Worm (Caenorhabditis elegans): Measurements from ENCODE around the gene srw-24.
"Not testable (repeated sequence)": the region's sequence is repeated elsewhere in the genome, so short reads cannot be mapped to it uniquely, and the experiment has no call there.

Gene srw-24

DNA sequence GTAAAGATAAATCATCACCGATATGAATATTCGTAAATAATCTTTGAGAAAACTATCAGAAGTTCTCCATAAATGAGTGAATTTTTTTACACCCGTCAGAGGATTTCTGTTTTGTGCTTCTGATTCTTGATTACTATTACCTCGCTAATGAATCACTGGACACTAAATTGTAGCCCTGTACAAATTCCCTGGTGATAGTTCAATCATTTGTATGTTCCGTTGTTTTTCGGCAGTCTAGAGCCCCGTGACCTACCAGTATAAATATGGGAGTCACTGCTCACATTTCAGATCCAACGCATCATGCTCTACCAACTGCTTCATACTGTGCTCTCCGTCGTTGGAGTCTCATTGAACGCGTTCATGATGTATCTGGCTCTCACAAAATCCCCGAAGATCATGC lies 26.5 kb downstream of the srw-24 start, which contains the start of gene srd-28:
srd-28 (plus strand) TSS at position 301 of the 400 bp plus-strand sequence.
- TF ChIP-seq ztf-23 (GFP tag; IDR thresholded peaks at IDR 0.05); klf-2 (GFP tag; conservative IDR thresholded peaks at IDR 0.05); cog-1 (tag; optimal IDR thresholded peaks at IDR 0.05): not testable (repeated sequence)

DNA sequence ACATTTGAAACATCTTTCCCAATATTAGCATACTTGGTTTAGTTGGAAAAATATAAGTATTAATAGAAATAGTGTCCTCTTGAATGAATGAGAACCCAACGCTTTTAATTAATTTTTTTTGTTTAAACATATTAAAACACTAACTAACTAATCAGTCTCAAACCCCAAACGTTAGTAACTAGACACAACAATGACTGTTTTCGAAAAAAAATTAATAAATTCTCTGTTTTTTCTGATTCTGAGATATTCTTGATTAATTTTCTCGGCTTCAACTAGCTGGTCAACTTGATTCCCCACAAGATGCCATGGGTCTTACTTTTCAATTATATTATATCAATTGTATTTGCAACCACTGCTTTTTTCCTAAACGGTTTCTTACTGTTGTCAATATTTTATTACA lies 28.3 kb downstream of the srw-24 start, which contains the start of gene srbc-76:
srbc-76 (plus strand) TSS at position 301 of the 400 bp plus-strand sequence.
- no peak for TF ChIP-seq cog-1 (tag; optimal IDR thresholded peaks at IDR 0.05)
- no peak for TF ChIP-seq T22C8.4 (GFP tag; IDR thresholded peaks at IDR 0.05)
- no peak for TF ChIP-seq ztf-29 (GFP tag; IDR thresholded peaks at IDR 0.05)

DNA sequence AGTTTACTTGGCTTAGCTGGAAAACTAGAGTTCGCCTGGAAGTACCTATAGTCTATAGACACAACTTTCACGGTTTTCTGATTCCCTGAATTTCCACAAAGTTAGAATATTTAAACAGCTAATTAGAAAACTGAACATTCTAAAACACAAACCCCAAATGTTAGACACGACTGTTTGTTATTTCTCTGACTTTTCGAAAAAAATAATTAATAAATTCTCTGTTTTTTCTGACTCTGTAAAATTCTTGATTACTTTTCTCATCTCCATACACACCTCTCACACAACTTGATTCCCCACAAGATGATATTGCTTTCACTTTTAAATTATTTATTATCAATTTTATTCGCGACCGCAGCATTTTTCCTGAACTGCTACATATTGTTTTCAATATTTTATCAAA lies 29.8 kb downstream of the srw-24 start, which contains the start of gene srbc-75:
srbc-75 (plus strand) TSS at position 301 of the 400 bp plus-strand sequence.
- TF ChIP-seq cog-1 (tag; optimal IDR thresholded peaks at IDR 0.05) (no peak), T22C8.4 (GFP tag; IDR thresholded peaks at IDR 0.05) (no peak), tab-1 (GFP tag; IDR thresholded peaks at IDR 0.05) (no peak), flt-1 (GFP tag; IDR thresholded peaks at IDR 0.05) (no peak), ref-1 (GFP tag; conservative IDR thresholded peaks at IDR 0.05) (no peak), ztf-29 (GFP tag; IDR thresholded peaks at IDR 0.05) (no peak), ztf-23 (GFP tag; IDR thresholded peaks at IDR 0.05) (no peak), med-1 (GFP tag; optimal IDR thresholded peaks at IDR 0.05; ENCODE audit: insufficient read depth) (no peak), klf-2 (GFP tag; conservative IDR thresholded peaks at IDR 0.05) (no peak)

DNA sequence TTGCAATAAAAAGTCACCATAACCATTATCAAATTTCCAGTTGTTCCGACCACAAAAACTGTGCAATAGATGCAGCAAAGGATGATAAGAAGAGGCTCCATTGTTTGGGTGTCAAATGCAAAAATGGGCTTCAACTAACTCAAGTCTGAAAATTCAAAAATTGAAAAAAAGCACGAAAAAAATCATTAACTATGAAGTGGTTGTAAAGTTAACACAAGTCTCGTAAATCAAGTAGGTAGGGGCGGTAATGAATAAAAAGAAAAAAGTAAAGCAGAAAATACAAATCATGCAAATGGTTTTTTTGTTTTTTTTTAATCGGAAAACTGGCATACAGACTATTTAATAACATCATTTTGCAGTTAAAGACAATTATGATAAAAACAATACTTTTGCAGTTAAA lies 32.9 kb downstream of the srw-24 start, which contains the start of gene srsx-39:
srsx-39 (minus strand) TSS at position 101 of the 400 bp plus-strand sequence.
- TF ChIP-seq T22C8.4 (GFP tag; IDR thresholded peaks at IDR 0.05); cog-1 (tag; optimal IDR thresholded peaks at IDR 0.05); tab-1 (GFP tag; IDR thresholded peaks at IDR 0.05): not testable (repeated sequence)

DNA sequence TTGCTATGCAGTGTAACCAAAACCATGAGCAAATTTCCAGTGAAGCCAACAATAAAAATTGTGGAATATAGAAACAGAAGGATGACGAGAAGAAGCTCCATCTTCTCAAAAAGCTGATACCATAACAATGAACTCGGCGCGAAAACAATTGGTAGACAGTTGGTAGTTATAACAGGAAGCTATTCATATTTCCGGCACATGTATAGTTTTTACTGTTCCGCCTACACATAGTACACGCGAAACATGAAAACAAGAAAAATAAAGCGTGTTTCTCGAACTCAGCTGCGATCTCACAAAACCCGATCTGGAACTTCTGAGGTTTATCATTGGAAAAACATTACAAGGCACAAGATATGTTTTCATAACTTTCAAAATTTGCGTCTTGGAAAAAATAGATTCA lies 35.3 kb downstream of the srw-24 start, which contains the start of gene srsx-37:
srsx-37 (minus strand) TSS at position 101 of the 400 bp plus-strand sequence.
- TF ChIP-seq cog-1 (tag; optimal IDR thresholded peaks at IDR 0.05) (no peak), ref-1 (GFP tag; conservative IDR thresholded peaks at IDR 0.05) (no peak), ztf-29 (GFP tag; IDR thresholded peaks at IDR 0.05) (no peak)

DNA sequence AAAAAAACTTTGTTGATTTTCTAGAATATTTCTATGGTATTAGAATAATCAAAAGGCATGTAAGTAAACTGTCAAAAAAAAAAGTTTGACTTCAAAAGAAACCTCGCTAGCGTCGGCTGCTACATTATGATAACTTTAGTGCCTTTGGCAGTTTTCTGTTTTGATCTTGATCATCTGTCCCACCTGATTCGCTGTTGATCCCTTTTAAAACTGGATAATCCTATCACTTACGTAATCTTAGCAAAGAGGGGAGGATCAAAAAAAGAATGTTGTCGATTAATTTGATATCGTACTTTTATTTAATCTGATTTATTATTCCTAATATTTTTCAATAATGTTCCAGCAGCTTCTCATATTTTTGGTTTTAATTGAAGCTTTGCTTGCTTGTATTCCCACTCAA lies 36.1 kb downstream of the srw-24 start, which contains the start of gene M01B2.8:
M01B2.8 (plus strand) TSS at position 301 of the 400 bp plus-strand sequence.
- TF ChIP-seq ztf-29 (GFP tag; IDR thresholded peaks at IDR 0.05) = no peak
- TF ChIP-seq cog-1 (tag; optimal IDR thresholded peaks at IDR 0.05) = no peak
- TF ChIP-seq flt-1 (GFP tag; IDR thresholded peaks at IDR 0.05) = no peak
- no peak for TF ChIP-seq med-1 (GFP tag; optimal IDR thresholded peaks at IDR 0.05; ENCODE audit: insufficient read depth)
- no peak for TF ChIP-seq ztf-23 (GFP tag; IDR thresholded peaks at IDR 0.05)
- TF ChIP-seq T22C8.4 (GFP tag; IDR thresholded peaks at IDR 0.05) = no peak
- TF ChIP-seq ref-1 (GFP tag; conservative IDR thresholded peaks at IDR 0.05) = no peak
- no peak for TF ChIP-seq klf-2 (GFP tag; conservative IDR thresholded peaks at IDR 0.05)
- no peak for TF ChIP-seq tab-1 (GFP tag; IDR thresholded peaks at IDR 0.05)

DNA sequence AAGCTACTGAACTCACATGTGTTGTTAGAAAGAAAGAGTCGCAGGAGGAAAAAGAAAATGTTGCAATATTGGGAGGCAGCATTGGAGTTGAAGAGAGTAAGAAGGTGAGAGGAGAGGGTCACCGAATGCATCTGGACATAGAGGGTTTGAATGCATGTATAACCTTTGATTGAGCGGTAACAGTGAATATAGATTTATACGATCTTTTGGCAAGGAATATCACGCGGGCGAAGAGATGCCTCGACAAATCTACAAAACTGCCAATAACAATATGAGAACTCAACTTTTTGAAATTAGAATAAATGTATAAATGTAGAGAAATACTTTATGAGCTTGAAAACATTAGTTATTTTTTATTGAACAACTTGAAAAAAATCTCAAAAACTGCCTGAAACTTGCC lies 38.6 kb downstream of the srw-24 start, which contains the start of gene M01B2.10:
M01B2.10 (minus strand) TSS at position 101 of the 400 bp plus-strand sequence.
- TF ChIP-seq flt-1, T22C8.4, tab-1 (GFP tag; IDR thresholded peaks at IDR 0.05): not testable (repeated sequence)

DNA sequence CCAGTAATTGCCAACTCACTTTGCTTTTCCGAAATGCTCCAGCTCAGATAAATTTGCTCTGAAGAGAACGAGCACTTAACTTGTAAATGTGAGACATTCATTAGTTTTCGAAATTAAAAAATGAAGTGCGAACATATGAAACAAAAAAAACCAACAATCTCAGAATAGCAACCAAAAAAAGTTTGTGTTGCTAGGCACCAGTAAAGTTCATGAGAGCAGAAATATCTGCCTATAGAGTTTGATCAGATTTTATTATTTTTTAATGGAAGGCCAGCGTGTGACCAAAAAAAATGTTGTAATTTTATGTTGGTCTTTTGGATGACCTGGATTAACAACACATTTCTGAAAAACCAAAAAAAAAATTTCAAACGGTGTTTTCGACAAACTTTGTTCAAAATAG lies 40.4 kb downstream of the srw-24 start, which contains the start of gene M01B2.12:
M01B2.12 (minus strand) TSS at position 101 of the 400 bp plus-strand sequence.
- TF ChIP-seq ztf-29 (GFP tag; IDR thresholded peaks at IDR 0.05) = no peak
- TF ChIP-seq flt-1 (GFP tag; IDR thresholded peaks at IDR 0.05) = no peak
- no peak for TF ChIP-seq ztf-23 (GFP tag; IDR thresholded peaks at IDR 0.05)
- no peak for TF ChIP-seq klf-2 (GFP tag; conservative IDR thresholded peaks at IDR 0.05)
- no peak for TF ChIP-seq tab-1 (GFP tag; IDR thresholded peaks at IDR 0.05)
- no peak for TF ChIP-seq T22C8.4 (GFP tag; IDR thresholded peaks at IDR 0.05)
- TF ChIP-seq ref-1 (GFP tag; conservative IDR thresholded peaks at IDR 0.05) = no peak

DNA sequence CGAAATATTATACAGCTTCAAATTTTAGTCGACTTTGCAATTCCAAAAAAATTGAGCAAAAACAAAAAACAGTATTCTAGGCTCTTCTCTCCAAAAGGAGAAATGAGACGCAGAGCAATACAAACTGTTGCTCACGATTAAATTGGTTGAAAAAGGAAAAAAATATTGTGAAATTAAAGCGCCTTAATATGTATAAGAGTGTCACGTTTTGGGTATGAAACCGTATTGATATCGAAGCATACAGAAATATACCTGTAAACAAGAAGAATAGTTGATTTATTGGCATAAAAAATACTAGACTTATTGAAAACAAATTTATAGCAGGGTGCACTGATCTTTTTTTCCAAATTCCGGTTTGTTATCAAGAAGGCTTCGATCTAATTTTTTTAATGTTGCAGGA lies 42.0 kb downstream of the srw-24 start, which contains the start of gene M01B2.13:
M01B2.13 (minus strand) TSS at position 101 of the 400 bp plus-strand sequence.
- TF ChIP-seq flt-1 (GFP tag; IDR thresholded peaks at IDR 0.05) = no peak
- no peak for TF ChIP-seq cog-1 (tag; optimal IDR thresholded peaks at IDR 0.05)
- no peak for TF ChIP-seq tab-1 (GFP tag; IDR thresholded peaks at IDR 0.05)
- TF ChIP-seq ref-1 (GFP tag; conservative IDR thresholded peaks at IDR 0.05) = no peak
- TF ChIP-seq ztf-23 (GFP tag; IDR thresholded peaks at IDR 0.05) = no peak
- no peak for TF ChIP-seq med-1 (GFP tag; optimal IDR thresholded peaks at IDR 0.05; ENCODE audit: insufficient read depth)
- TF ChIP-seq ztf-29 (GFP tag; IDR thresholded peaks at IDR 0.05) = no peak
- TF ChIP-seq T22C8.4 (GFP tag; IDR thresholded peaks at IDR 0.05) = no peak
- TF ChIP-seq klf-2 (GFP tag; conservative IDR thresholded peaks at IDR 0.05) = no peak

DNA sequence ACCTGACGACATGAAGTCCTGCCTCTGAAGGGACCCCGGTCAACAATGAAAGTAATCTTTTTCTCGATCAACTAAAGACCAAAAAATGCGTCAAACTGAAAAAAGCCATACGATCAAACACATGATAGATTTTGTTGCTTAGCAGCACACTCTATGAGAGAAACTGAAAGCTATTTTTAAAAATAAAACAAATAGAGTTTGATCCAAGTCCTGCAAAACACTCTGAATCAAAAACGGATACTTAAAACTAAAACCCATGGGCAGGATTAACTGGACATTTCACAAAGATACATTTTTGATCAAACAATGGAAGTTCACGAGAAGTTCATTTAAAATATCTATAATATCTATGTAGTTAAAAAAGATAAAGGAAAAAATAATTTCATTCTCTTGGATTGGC lies 43.6 kb downstream of the srw-24 start, which contains the start of gene T10H4.13:
T10H4.13 (minus strand) TSS at position 101 of the 400 bp plus-strand sequence.
- TF ChIP-seq med-1 (GFP tag; optimal IDR thresholded peaks at IDR 0.05; ENCODE audit: insufficient read depth) = no peak
- TF ChIP-seq ztf-23 (GFP tag; IDR thresholded peaks at IDR 0.05) = no peak
- no peak for TF ChIP-seq tab-1 (GFP tag; IDR thresholded peaks at IDR 0.05)
- TF ChIP-seq ref-1 (GFP tag; conservative IDR thresholded peaks at IDR 0.05) = no peak
- no peak for TF ChIP-seq klf-2 (GFP tag; conservative IDR thresholded peaks at IDR 0.05)
- TF ChIP-seq flt-1 (GFP tag; IDR thresholded peaks at IDR 0.05) = no peak
- no peak for TF ChIP-seq T22C8.4 (GFP tag; IDR thresholded peaks at IDR 0.05)
- TF ChIP-seq cog-1 (tag; optimal IDR thresholded peaks at IDR 0.05) = no peak
- TF ChIP-seq ztf-29 (GFP tag; IDR thresholded peaks at IDR 0.05) = no peak

All from whole organism, midembryonic.